Fruit fly (Drosophila melanogaster) whole organism, embryonic: Measurements from ENCODE around the gene CG2898.

Experiments used
- Abd-B ChIP-seq: fragments of 200-800 bp; sonication (Bioruptor generic); optimal IDR thresholded peaks from 2 replicates; lab custom pipeline; 2018; ENCODE audit warnings: missing biosample characterization, mild to moderate bottlenecking, missing genetic modification characterization, moderate library complexity
- Bgb ChIP-seq: fragments of 200-800 bp; sonication (Bioruptor generic); IDR thresholded peaks from 2 replicates; pipeline ENCODE4 v1.3.6; 2022; ENCODE audit warnings: missing biosample characterization, missing genetic modification characterization; ENCODE audit not compliant: partially characterized antibody
- CG10147 ChIP-seq: fragments of 200-800 bp; sonication (Bioruptor generic); optimal IDR thresholded peaks from 2 replicates; lab custom pipeline; 2019; ENCODE audit warnings: missing biosample characterization, mild to moderate bottlenecking, missing genetic modification characterization, moderate library complexity
- CG10267 ChIP-seq: fragments of 200-800 bp; sonication (Bioruptor generic); optimal IDR thresholded peaks from 2 replicates; lab custom pipeline; 2018; ENCODE audit warnings: missing biosample characterization, mild to moderate bottlenecking, missing genetic modification characterization, moderate library complexity
- CG11695 ChIP-seq: fragments of 200-800 bp; sonication (Bioruptor generic); IDR thresholded peaks from 3 replicates; pipeline ENCODE4 v1.3.6; 2022; ENCODE audit warnings: missing biosample characterization, missing genetic modification characterization
- CG1647 ChIP-seq: fragments of 200-800 bp; sonication (Bioruptor generic); optimal IDR thresholded peaks from 3 replicates; lab custom pipeline; 2016; ENCODE audit warnings: missing biosample characterization, missing genetic modification characterization
- CG2116 ChIP-seq: fragments of 200-800 bp; sonication (Bioruptor generic); optimal IDR thresholded peaks from 3 replicates; lab custom pipeline; 2018; ENCODE audit warnings: missing biosample characterization, mild to moderate bottlenecking, missing genetic modification characterization
- CG2889 ChIP-seq: fragments of 200-800 bp; sonication (Bioruptor generic); IDR thresholded peaks from 3 replicates; pipeline ENCODE4 v1.3.6; 2022; ENCODE audit warnings: missing biosample characterization, missing genetic modification characterization
- CG31388 ChIP-seq: fragments of 200-800 bp; sonication (Bioruptor generic); optimal IDR thresholded peaks from 2 replicates; lab custom pipeline; 2016; ENCODE audit warnings: missing biosample characterization, missing genetic modification characterization
- CG32767 ChIP-seq: fragments of 200-800 bp; sonication (Bioruptor generic); IDR thresholded peaks from 2 replicates; pipeline ENCODE4 v1.3.6; 2022; ENCODE audit warnings: missing biosample characterization, missing genetic modification characterization
- CG32772 ChIP-seq: fragments of 200-800 bp; sonication (Bioruptor generic); IDR thresholded peaks from 2 replicates; pipeline ENCODE4 v1.3.6; 2022; ENCODE audit warnings: missing biosample characterization, missing genetic modification characterization
- CG34224 ChIP-seq: fragments of 200-800 bp; sonication (Bioruptor generic); IDR thresholded peaks from 3 replicates; pipeline ENCODE4 v1.3.6; 2022; ENCODE audit warnings: missing biosample characterization, missing genetic modification characterization; ENCODE audit not compliant: partially characterized antibody
- CG5180 ChIP-seq: fragments of 200-800 bp; sonication (Bioruptor generic); optimal IDR thresholded peaks from 3 replicates; lab custom pipeline; 2017; ENCODE audit warnings: missing biosample characterization, missing genetic modification characterization, mild to moderate bottlenecking, moderate library complexity, missing genetic modification reagents
- CG6272 ChIP-seq: fragments of 200-800 bp; sonication (Bioruptor generic); IDR thresholded peaks from 2 replicates; pipeline ENCODE4 v1.3.6; 2022; ENCODE audit warnings: missing biosample characterization, missing genetic modification characterization
- CG6854 ChIP-seq: fragments of 200-800 bp; sonication (Bioruptor generic); optimal IDR thresholded peaks from 3 replicates; lab custom pipeline; 2017; ENCODE audit warnings: missing biosample characterization, mild to moderate bottlenecking, missing genetic modification characterization
- CG7372 ChIP-seq: fragments of 200-800 bp; sonication (Bioruptor generic); IDR thresholded peaks from 2 replicates; pipeline ENCODE4 v1.3.6; 2022; ENCODE audit warnings: missing biosample characterization, missing genetic modification characterization
- CG9437 ChIP-seq: fragments of 200-800 bp; sonication (Bioruptor generic); optimal IDR thresholded peaks from 2 replicates; lab custom pipeline; 2018; ENCODE audit warnings: missing biosample characterization, mild to moderate bottlenecking, missing genetic modification characterization
- CHES-1-like ChIP-seq: fragments of 200-800 bp; sonication (Bioruptor generic); optimal IDR thresholded peaks from 2 replicates; lab custom pipeline; 2016; ENCODE audit warnings: missing biosample characterization, missing genetic modification characterization
- Chrac-16 ChIP-seq: fragments of 200-800 bp; sonication (Bioruptor generic); optimal IDR thresholded peaks from 3 replicates; lab custom pipeline; 2016; ENCODE audit warnings: missing biosample characterization, missing genetic modification characterization
- H15 ChIP-seq: fragments of 200-800 bp; sonication (Bioruptor generic); IDR thresholded peaks from 3 replicates; pipeline ENCODE4 v1.3.6; 2022; ENCODE audit warnings: missing biosample characterization, missing genetic modification characterization
- Hr51 ChIP-seq, 2 experiments: fragments of 200-800 bp; sonication (Bioruptor generic); optimal IDR thresholded peaks; 2 replicates in 1 of 2; 3 replicates in 1 of 2; lab custom pipeline; 2016 to 2018; ENCODE audit warnings: missing biosample characterization in 2 of 2, missing genetic modification characterization in 2 of 2, mild to moderate bottlenecking in 1 of 2, moderate library complexity in 1 of 2
- Jarid2 ChIP-seq: fragments of 200-800 bp; sonication (Bioruptor generic); optimal IDR thresholded peaks from 3 replicates; lab custom pipeline; 2017; ENCODE audit warnings: mild to moderate bottlenecking, missing biosample characterization, missing genetic modification reagents, missing genetic modification characterization
- Lpt ChIP-seq: fragments of >200 bp; optimal IDR thresholded peaks from 2 replicates; lab custom pipeline; 2018; ENCODE audit warnings: missing biosample characterization, missing genetic modification characterization
- MBD-R2 ChIP-seq: fragments of 200-800 bp; sonication (Bioruptor generic); IDR thresholded peaks from 2 replicates; pipeline ENCODE4 v1.3.6; 2022; ENCODE audit warnings: missing biosample characterization, missing genetic modification characterization
- Neu2 ChIP-seq: fragments of 200-800 bp; sonication (Bioruptor generic); optimal IDR thresholded peaks from 3 replicates; lab custom pipeline; 2016; ENCODE audit warnings: missing biosample characterization, missing genetic modification characterization, borderline replicate concordance
- Nf-YC ChIP-seq: fragments of 200-800 bp; optimal IDR thresholded peaks from 3 replicates; lab custom pipeline; 2019; ENCODE audit warnings: missing biosample characterization, mild to moderate bottlenecking, missing genetic modification characterization, moderate library complexity
- Opbp ChIP-seq: fragments of 200-800 bp; sonication (Bioruptor generic); IDR thresholded peaks from 3 replicates; pipeline ENCODE4 v1.3.6; 2022; ENCODE audit warnings: missing biosample characterization, missing genetic modification characterization; ENCODE audit not compliant: partially characterized antibody
- Optix ChIP-seq: fragments of 200-800 bp; sonication (Bioruptor generic); IDR thresholded peaks from 3 replicates; pipeline ENCODE4 v1.3.6; 2022; ENCODE audit warnings: missing biosample characterization, missing genetic modification characterization
- Spps ChIP-seq: fragments of 200-800 bp; sonication (Bioruptor generic); optimal IDR thresholded peaks from 2 replicates; lab custom pipeline; 2018; ENCODE audit warnings: missing biosample characterization, mild to moderate bottlenecking, missing genetic modification characterization
- Tbp ChIP-seq: fragments of >200 bp; optimal IDR thresholded peaks from 2 replicates; lab custom pipeline; 2018; ENCODE audit warnings: missing biosample characterization, missing genetic modification characterization
- Trl ChIP-seq, 3 experiments: fragments of >200 bp in 2 of 3; fragments of 200-800 bp in 1 of 3; sonication (Bioruptor generic) in 1 of 3; optimal IDR thresholded peaks; 2 replicates in 1 of 3; 3 replicates in 2 of 3; lab custom pipeline; 2016 to 2017; ENCODE audit warnings: missing biosample characterization in 1 of 3, missing genetic modification characterization in 1 of 3
- amos ChIP-seq: fragments of 200-800 bp; sonication (Bioruptor generic); IDR thresholded peaks from 2 replicates; pipeline ENCODE4 v1.3.6; 2022; ENCODE audit warnings: missing biosample characterization, missing genetic modification characterization; ENCODE audit not compliant: partially characterized antibody
- bigmax ChIP-seq: fragments of 200-800 bp; sonication (Bioruptor generic); optimal IDR thresholded peaks from 2 replicates; lab custom pipeline; 2018; ENCODE audit warnings: missing biosample characterization, mild to moderate bottlenecking, missing genetic modification characterization
- chif ChIP-seq, 2 experiments: fragments of 200-800 bp; sonication (Bioruptor generic); optimal IDR thresholded peaks; 3 replicates each; lab custom pipeline; 2016; ENCODE audit warnings: missing biosample characterization in 2 of 2, missing genetic modification characterization in 2 of 2
- danr ChIP-seq: fragments of 200-800 bp; sonication (Bioruptor generic); IDR thresholded peaks from 2 replicates; pipeline ENCODE4 v1.3.6; 2022; ENCODE audit warnings: missing biosample characterization, missing genetic modification characterization
- grau ChIP-seq: fragments of 200-800 bp; optimal IDR thresholded peaks from 3 replicates; lab custom pipeline; 2019; ENCODE audit warnings: missing biosample characterization, mild to moderate bottlenecking, missing genetic modification characterization, moderate library complexity
- gsb-n ChIP-seq: fragments of 200-800 bp; sonication (Bioruptor generic); optimal IDR thresholded peaks from 3 replicates; lab custom pipeline; 2018; ENCODE audit warnings: missing biosample characterization, mild to moderate bottlenecking, missing genetic modification characterization
- h ChIP-seq: fragments of >200 bp; optimal IDR thresholded peaks from 2 replicates; lab custom pipeline; 2017
- hbn ChIP-seq: fragments of 200-800 bp; sonication (Bioruptor generic); IDR thresholded peaks from 2 replicates; pipeline ENCODE4 v1.3.6; 2022; ENCODE audit warnings: missing biosample characterization, missing genetic modification characterization; ENCODE audit not compliant: partially characterized antibody
- knrl ChIP-seq: fragments of 200-800 bp; sonication (Bioruptor generic); IDR thresholded peaks from 3 replicates; pipeline ENCODE4 v1.3.6; 2022; ENCODE audit warnings: missing biosample characterization, missing genetic modification characterization; ENCODE audit not compliant: partially characterized antibody
- lilli ChIP-seq: fragments of 200-800 bp; sonication (Bioruptor generic); optimal IDR thresholded peaks from 3 replicates; lab custom pipeline; 2016; ENCODE audit warnings: missing biosample characterization, missing genetic modification characterization
- mam ChIP-seq: fragments of 200-800 bp; sonication (Bioruptor generic); optimal IDR thresholded peaks from 3 replicates; lab custom pipeline; 2016; ENCODE audit warnings: missing biosample characterization, missing genetic modification characterization
- nmo ChIP-seq: fragments of 200-800 bp; sonication (Bioruptor generic); optimal IDR thresholded peaks from 2 replicates; lab custom pipeline; 2018; ENCODE audit warnings: missing biosample characterization, mild to moderate bottlenecking, missing genetic modification characterization, moderate library complexity
- p53 ChIP-seq: fragments of 200-800 bp; sonication (Bioruptor generic); optimal IDR thresholded peaks from 2 replicates; lab custom pipeline; 2016; ENCODE audit warnings: missing biosample characterization, missing genetic modification characterization
- pan ChIP-seq, 4 experiments: fragments of >200 bp in 3 of 4; fragments of 200-800 bp in 1 of 4; sonication (Bioruptor generic) in 1 of 4; optimal IDR thresholded peaks in 3 of 4; IDR thresholded peaks in 1 of 4; 2 replicates each; pipeline versions ENCODE4 v1.3.6 to Lab custom; 2017 to 2022; ENCODE audit warnings: missing biosample characterization in 2 of 4, missing genetic modification characterization in 2 of 4, mixed read lengths in 1 of 4
- pnt ChIP-seq: fragments of 200-800 bp; sonication (Bioruptor generic); optimal IDR thresholded peaks from 3 replicates; lab custom pipeline; 2016; ENCODE audit warnings: missing biosample characterization, missing genetic modification characterization
- sc ChIP-seq, 3 experiments: fragments of >200 bp in 2 of 3; fragments of 200-800 bp in 1 of 3; sonication (Bioruptor generic) in 1 of 3; optimal IDR thresholded peaks; 2 replicates in 2 of 3; 3 replicates in 1 of 3; lab custom pipeline; 2017; ENCODE audit warnings: mild to moderate bottlenecking in 1 of 3, missing biosample characterization in 1 of 3, missing genetic modification characterization in 1 of 3, missing genetic modification reagents in 1 of 3
- scrt ChIP-seq: fragments of 200-800 bp; sonication (Bioruptor generic); optimal IDR thresholded peaks from 2 replicates; lab custom pipeline; 2018; ENCODE audit warnings: missing biosample characterization, mild to moderate bottlenecking, missing genetic modification characterization, moderate library complexity
- tll ChIP-seq, 2 experiments: fragments of 200-800 bp in 1 of 2; fragments of >200 bp in 1 of 2; sonication (Bioruptor generic) in 1 of 2; optimal IDR thresholded peaks; 2 replicates each; lab custom pipeline; 2017 to 2019; ENCODE audit warnings: missing biosample characterization in 2 of 2, missing genetic modification characterization in 2 of 2, mild to moderate bottlenecking in 1 of 2, moderate library complexity in 1 of 2

CG2898 gene

DNA sequence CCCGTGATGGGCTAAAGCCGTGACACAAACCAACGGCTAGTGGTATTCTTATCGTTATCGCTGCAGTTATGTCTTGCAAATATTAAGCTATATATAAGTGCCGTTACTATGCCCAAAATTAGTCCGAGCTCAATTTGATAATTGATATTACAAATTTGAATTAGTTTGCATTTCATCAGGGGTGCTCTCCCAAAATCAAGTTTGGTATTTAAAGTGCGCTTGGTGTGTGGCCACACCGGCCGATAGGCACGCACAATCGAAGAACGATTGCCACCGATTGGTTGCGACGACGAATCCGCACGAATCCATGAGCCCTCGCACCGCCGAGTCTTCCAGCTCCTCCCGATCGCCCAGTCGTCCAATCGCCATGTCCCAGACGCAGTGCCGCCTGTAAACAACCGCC is 7.4 kb upstream of the CG2898 start, which contains the start of gene CG17841 (continued):
- TF ChIP-seq CG7372 (GFP tag; lab: Robert Waterston, UW) = no peak
- TF ChIP-seq CG6854 (GFP tag; lab: Kevin White, UChicago) = no peak
- TF ChIP-seq CG10267 (tag; lab: Kevin White, UChicago) = peak; percentile 65
- TF ChIP-seq tll (GFP tag; optimal IDR thresholded peaks at IDR 0.05; lab: Kevin White, UChicago) = no peak
- no peak for TF ChIP-seq CG31388 (GFP tag; lab: Kevin White, UChicago)
- no peak for TF ChIP-seq CG1647 (GFP tag; lab: Kevin White, UChicago)
- no peak for TF ChIP-seq Optix (GFP tag; lab: Robert Waterston, UW)
- no peak for TF ChIP-seq mam (GFP tag; lab: Kevin White, UChicago)
- TF ChIP-seq Abd-B = no peak
- 0 out of 2 replicates have a peak, but pooled peaks have one; percentile 20 for TF ChIP-seq hbn (GFP tag; lab: Robert Waterston, UW)
- TF ChIP-seq CG34224 (GFP tag; lab: Robert Waterston, UW) = 0 out of 3 replicates have a peak, but pooled peaks have one; percentile 35
- no peak for TF ChIP-seq gsb-n
- TF ChIP-seq Spps (tag; lab: Kevin White, UChicago) = no peak
- peak; percentile 46 for TF ChIP-seq nmo
- no peak for TF ChIP-seq CG6272 (GFP tag; lab: Robert Waterston, UW)
- no peak for TF ChIP-seq CG9437 (GFP tag; lab: Kevin White, UChicago)
- peak; percentile 36 for TF ChIP-seq Nf-YC (tag; lab: Kevin White, UChicago)
- TF ChIP-seq knrl (GFP tag; lab: Robert Waterston, UW) = peak; percentile 55
- TF ChIP-seq Hr51 (GFP tag; optimal IDR thresholded peaks at IDR 0.05; lab: Kevin White, UChicago) = no peak
- TF ChIP-seq grau (tag; lab: Kevin White, UChicago) = no peak
- TF ChIP-seq h (lab: Kevin White, UChicago) = no peak
- TF ChIP-seq CG2889 = no peak
- TF ChIP-seq sc (optimal IDR thresholded peaks at IDR 0.05; lab: Kevin White, UChicago) = no peak
- TF ChIP-seq sc (GFP tag; optimal IDR thresholded peaks at IDR 0.05; lab: Kevin White, UChicago) = no peak
- no peak for TF ChIP-seq Chrac-16 (GFP tag; lab: Kevin White, UChicago)
- TF ChIP-seq Trl (optimal IDR thresholded peaks at IDR 0.05; lab: Kevin White, UChicago) = no peak
- TF ChIP-seq Trl (GFP tag; optimal IDR thresholded peaks at IDR 0.05; lab: Kevin White, UChicago) = no peak
- TF ChIP-seq Tbp (GFP tag; lab: Kevin White, UChicago) = no peak
- TF ChIP-seq Jarid2 (GFP tag; lab: Kevin White, UChicago) = peak; percentile 27
- TF ChIP-seq Neu2 (GFP tag; lab: Kevin White, UChicago) = peak; percentile 84
- no peak for TF ChIP-seq lilli (GFP tag; lab: Kevin White, UChicago)
- no peak for TF ChIP-seq CG32767 (GFP tag; lab: Robert Waterston, UW)
- no peak for TF ChIP-seq chif (GFP tag; optimal IDR thresholded peaks at IDR 0.05; lab: Kevin White, UChicago)
- no peak for TF ChIP-seq danr (GFP tag; lab: Robert Waterston, UW)
- peak; percentile 62 for TF ChIP-seq MBD-R2
- TF ChIP-seq scrt (GFP tag; lab: Kevin White, UChicago) = peak; percentile 70
- no peak for TF ChIP-seq pan (optimal IDR thresholded peaks at IDR 0.05; lab: Kevin White, UChicago)
- no peak for TF ChIP-seq pan (GFP tag; optimal IDR thresholded peaks at IDR 0.05 in 1 of 2, IDR thresholded peaks at IDR 0.05 in 1 of 2)
- TF ChIP-seq CHES-1-like (GFP tag; lab: Kevin White, UChicago) = no peak
- no peak for TF ChIP-seq bigmax
- no peak for TF ChIP-seq H15 (GFP tag; lab: Robert Waterston, UW)
- no peak for TF ChIP-seq CG10147 (GFP tag; lab: Kevin White, UChicago)
- no peak for TF ChIP-seq CG5180 (GFP tag; lab: Kevin White, UChicago)
- peak; percentile 89 for TF ChIP-seq CG2116 (GFP tag; lab: Kevin White, UChicago)
- no peak for TF ChIP-seq p53 (GFP tag; lab: Kevin White, UChicago)
- TF ChIP-seq Bgb = peak; percentile 47; the same call in 1 of the 2 replicates
- peak; percentile 43; the same call in 1 of the 2 replicates for TF ChIP-seq amos (GFP tag; lab: Robert Waterston, UW)
- no peak for TF ChIP-seq CG32772 (GFP tag; lab: Robert Waterston, UW)
- TF ChIP-seq Lpt (GFP tag; lab: Kevin White, UChicago) = no peak
- TF ChIP-seq pnt (GFP tag; lab: Kevin White, UChicago) = no peak
- 0 out of 3 replicates have a peak, but pooled peaks have one; percentile 50 for TF ChIP-seq Opbp
- TF ChIP-seq CG11695 = no peak
